Fruit fly (Drosophila melanogaster) whole organism, embryonic: ENCODE data around the gene MSAmiP.

Experiments used
- CG1024 ChIP-seq: fragments of 200-800 bp; sonication (Bioruptor generic); IDR thresholded peaks from 2 replicates; pipeline ENCODE4 v1.3.6; 2022; ENCODE audit warnings: missing biosample characterization, missing genetic modification characterization
- CG10543 ChIP-seq: fragments of 200-800 bp; sonication (Bioruptor generic); optimal IDR thresholded peaks from 3 replicates; lab custom pipeline; 2017; ENCODE audit warnings: missing biosample characterization, mild to moderate bottlenecking, missing genetic modification characterization, moderate library complexity
- CG11093 ChIP-seq: fragments of 200-800 bp; sonication (Bioruptor generic); IDR thresholded peaks from 3 replicates; pipeline ENCODE4 v1.3.6; 2022; ENCODE audit warnings: missing biosample characterization, missing genetic modification characterization
- CG11247 ChIP-seq: fragments of 200-800 bp; sonication (Bioruptor generic); IDR thresholded peaks from 2 replicates; pipeline ENCODE4 v1.3.6; 2022; ENCODE audit warnings: missing biosample characterization, missing genetic modification characterization
- CG3065 ChIP-seq: fragments of 200-800 bp; sonication (Bioruptor generic); optimal IDR thresholded peaks from 2 replicates; lab custom pipeline; 2016; ENCODE audit warnings: missing biosample characterization, missing genetic modification characterization
- CG32532 ChIP-seq: fragments of 200-800 bp; sonication (Bioruptor generic); IDR thresholded peaks from 2 replicates; pipeline ENCODE4 v1.3.6; 2022; ENCODE audit warnings: missing biosample characterization, missing genetic modification characterization
- CG32767 ChIP-seq: fragments of 200-800 bp; sonication (Bioruptor generic); IDR thresholded peaks from 2 replicates; pipeline ENCODE4 v1.3.6; 2022; ENCODE audit warnings: missing biosample characterization, missing genetic modification characterization
- CG3281 ChIP-seq: fragments of 200-800 bp; sonication (Bioruptor generic); optimal IDR thresholded peaks from 3 replicates; lab custom pipeline; 2017; ENCODE audit warnings: missing biosample characterization, mild to moderate bottlenecking, missing genetic modification characterization
- CG34224 ChIP-seq: fragments of 200-800 bp; sonication (Bioruptor generic); IDR thresholded peaks from 3 replicates; pipeline ENCODE4 v1.3.6; 2022; ENCODE audit warnings: missing biosample characterization, missing genetic modification characterization; ENCODE audit not compliant: partially characterized antibody
- CG42726 ChIP-seq: fragments of 200-800 bp; sonication (Bioruptor generic); IDR thresholded peaks from 2 replicates; pipeline ENCODE4 v1.3.6; 2022; ENCODE audit warnings: missing biosample characterization, missing genetic modification characterization; ENCODE audit not compliant: partially characterized antibody
- CG4360 ChIP-seq: fragments of 200-800 bp; sonication (Bioruptor generic); IDR thresholded peaks from 2 replicates; pipeline ENCODE4 v1.3.6; 2022; ENCODE audit warnings: missing biosample characterization, missing genetic modification characterization
- CG5180 ChIP-seq: fragments of 200-800 bp; sonication (Bioruptor generic); optimal IDR thresholded peaks from 3 replicates; lab custom pipeline; 2017; ENCODE audit warnings: missing biosample characterization, missing genetic modification characterization, mild to moderate bottlenecking, moderate library complexity, missing genetic modification reagents
- CG8478 ChIP-seq: fragments of >200 bp; optimal IDR thresholded peaks from 2 replicates; lab custom pipeline; 2018
- Deaf1 ChIP-seq: fragments of 200-800 bp; optimal IDR thresholded peaks from 3 replicates; lab custom pipeline; 2019; ENCODE audit warnings: missing biosample characterization, mild to moderate bottlenecking, missing genetic modification characterization, moderate library complexity
- Dip2 ChIP-seq: fragments of 200-800 bp; sonication (Bioruptor generic); IDR thresholded peaks from 2 replicates; pipeline ENCODE4 v1.3.6; 2022; ENCODE audit warnings: missing biosample characterization, missing genetic modification characterization
- Dll ChIP-seq: fragments of 200-800 bp; sonication (Bioruptor generic); IDR thresholded peaks from 4 replicates; pipeline ENCODE4 v1.3.6; 2022; ENCODE audit warnings: missing biosample characterization, missing genetic modification characterization; ENCODE audit not compliant: partially characterized antibody
- E2f2 ChIP-seq: fragments of 200-800 bp; sonication (Bioruptor generic); IDR thresholded peaks from 2 replicates; pipeline ENCODE4 v1.3.6; 2022; ENCODE audit warnings: missing biosample characterization, missing genetic modification characterization
- Ets97D ChIP-seq: fragments of 200-800 bp; sonication (Bioruptor generic); optimal IDR thresholded peaks from 3 replicates; lab custom pipeline; 2016; ENCODE audit warnings: missing biosample characterization, missing genetic modification characterization
- Jarid2 ChIP-seq: fragments of 200-800 bp; sonication (Bioruptor generic); optimal IDR thresholded peaks from 3 replicates; lab custom pipeline; 2017; ENCODE audit warnings: mild to moderate bottlenecking, missing biosample characterization, missing genetic modification reagents, missing genetic modification characterization
- MTF-1 ChIP-seq: fragments of 200-800 bp; sonication (Bioruptor generic); optimal IDR thresholded peaks from 2 replicates; lab custom pipeline; 2018; ENCODE audit warnings: missing biosample characterization, mild to moderate bottlenecking, missing genetic modification characterization, borderline replicate concordance
- NK7.1 ChIP-seq: fragments of 200-800 bp; sonication (Bioruptor generic); optimal IDR thresholded peaks from 3 replicates; lab custom pipeline; 2016; ENCODE audit warnings: missing biosample characterization, missing genetic modification characterization
- Nf-YA ChIP-seq: fragments of 200-800 bp; sonication (Bioruptor generic); IDR thresholded peaks from 2 replicates; pipeline ENCODE4 v1.3.6; 2022; ENCODE audit warnings: missing biosample characterization, missing genetic modification characterization
- Nf-YB ChIP-seq: fragments of 200-800 bp; sonication (Bioruptor generic); optimal IDR thresholded peaks from 3 replicates; lab custom pipeline; 2019; ENCODE audit warnings: missing biosample characterization, mild to moderate bottlenecking, missing genetic modification characterization, moderate library complexity
- Pdp1 ChIP-seq, 2 experiments: fragments of 200-800 bp; sonication (Bioruptor generic); optimal IDR thresholded peaks; 3 replicates each; lab custom pipeline; 2016; ENCODE audit warnings: missing biosample characterization in 2 of 2, missing genetic modification characterization in 2 of 2, mild to moderate bottlenecking in 1 of 2, moderate library complexity in 1 of 2
- Scr ChIP-seq: fragments of 200-800 bp; sonication (Bioruptor generic); IDR thresholded peaks from 2 replicates; pipeline ENCODE4 v1.3.6; 2022; ENCODE audit warnings: missing biosample characterization, missing genetic modification characterization; ENCODE audit not compliant: partially characterized antibody
- Sox100B ChIP-seq: fragments of 200-800 bp; sonication (Bioruptor generic); optimal IDR thresholded peaks from 3 replicates; lab custom pipeline; 2018; ENCODE audit warnings: missing biosample characterization, mild to moderate bottlenecking, missing genetic modification characterization
- Trl ChIP-seq, 3 experiments: fragments of >200 bp in 2 of 3; fragments of 200-800 bp in 1 of 3; sonication (Bioruptor generic) in 1 of 3; optimal IDR thresholded peaks; 2 replicates in 1 of 3; 3 replicates in 2 of 3; lab custom pipeline; 2016 to 2017; ENCODE audit warnings: missing biosample characterization in 1 of 3, missing genetic modification characterization in 1 of 3
- ash1 ChIP-seq: fragments of 200-800 bp; sonication (Bioruptor generic); optimal IDR thresholded peaks from 2 replicates; lab custom pipeline; 2018; ENCODE audit warnings: missing biosample characterization, mild to moderate bottlenecking, missing genetic modification characterization
- bbx ChIP-seq: fragments of 200-800 bp; sonication (Bioruptor generic); IDR thresholded peaks from 2 replicates; pipeline ENCODE4 v1.3.6; 2022; ENCODE audit warnings: missing biosample characterization, missing genetic modification characterization; ENCODE audit not compliant: partially characterized antibody
- cg ChIP-seq: fragments of 200-800 bp; sonication (Bioruptor generic); optimal IDR thresholded peaks from 3 replicates; lab custom pipeline; 2019; ENCODE audit warnings: missing biosample characterization, mild to moderate bottlenecking, missing genetic modification characterization, moderate library complexity
- chm ChIP-seq: fragments of 200-800 bp; sonication (Bioruptor generic); IDR thresholded peaks from 2 replicates; pipeline ENCODE4 v1.3.6; 2022; ENCODE audit warnings: missing biosample characterization, missing genetic modification characterization
- ewg ChIP-seq: fragments of 200-800 bp; sonication (Bioruptor generic); optimal IDR thresholded peaks from 3 replicates; lab custom pipeline; 2017; ENCODE audit warnings: mild to moderate bottlenecking, missing biosample characterization, missing genetic modification reagents, missing genetic modification characterization
- insv ChIP-seq, 2 experiments: fragments of 200-800 bp; sonication (Bioruptor generic); optimal IDR thresholded peaks; 3 replicates each; lab custom pipeline; 2016 to 2018; ENCODE audit warnings: missing biosample characterization in 2 of 2, missing genetic modification characterization in 2 of 2
- kni ChIP-seq: fragments of 200-800 bp; sonication (Bioruptor generic); optimal IDR thresholded peaks from 3 replicates; lab custom pipeline; 2017; ENCODE audit warnings: mild to moderate bottlenecking, missing biosample characterization, missing genetic modification reagents, missing genetic modification characterization
- lbe ChIP-seq: fragments of 200-800 bp; sonication (Bioruptor generic); optimal IDR thresholded peaks from 2 replicates; lab custom pipeline; 2016; ENCODE audit warnings: missing biosample characterization, mild to moderate bottlenecking, missing genetic modification characterization
- lmd ChIP-seq: fragments of 200-800 bp; sonication (Bioruptor generic); IDR thresholded peaks from 2 replicates; pipeline ENCODE4 v1.3.6; 2022; ENCODE audit warnings: missing biosample characterization, missing genetic modification characterization
- nerfin-2 ChIP-seq: fragments of 200-800 bp; sonication (Bioruptor generic); IDR thresholded peaks from 2 replicates; pipeline ENCODE4 v1.3.6; 2022; ENCODE audit warnings: missing biosample characterization, missing genetic modification characterization; ENCODE audit not compliant: partially characterized antibody
- onecut ChIP-seq: fragments of 200-800 bp; sonication (Bioruptor generic); IDR thresholded peaks from 2 replicates; pipeline ENCODE4 v1.3.6; 2022; ENCODE audit warnings: missing biosample characterization, missing genetic modification characterization
- otp ChIP-seq: fragments of 200-800 bp; sonication (Bioruptor generic); IDR thresholded peaks from 3 replicates; pipeline ENCODE4, ENCODE4 v1.3.6; 2022; ENCODE audit warnings: missing biosample characterization, missing genetic modification characterization
- prd ChIP-seq, 3 experiments: fragments of >200 bp in 2 of 3; fragments of 200-800 bp in 1 of 3; sonication (Bioruptor generic) in 1 of 3; optimal IDR thresholded peaks in 2 of 3; IDR thresholded peaks in 1 of 3; 2 replicates in 2 of 3; 3 replicates in 1 of 3; pipeline versions ENCODE4 v1.3.6 to Lab custom; 2017 to 2022; ENCODE audit warnings: missing biosample characterization in 1 of 3, missing genetic modification characterization in 1 of 3
- sna ChIP-seq: fragments of 200-800 bp; sonication (Bioruptor generic); IDR thresholded peaks from 2 replicates; pipeline ENCODE4 v1.3.6; 2022; ENCODE audit warnings: missing biosample characterization, missing genetic modification characterization; ENCODE audit not compliant: partially characterized antibody
- twi ChIP-seq: fragments of 200-800 bp; optimal IDR thresholded peaks from 2 replicates; lab custom pipeline; 2019; ENCODE audit warnings: missing biosample characterization, mild to moderate bottlenecking, missing genetic modification characterization, moderate library complexity
- wdn ChIP-seq: fragments of 200-800 bp; sonication (Bioruptor generic); IDR thresholded peaks from 2 replicates; pipeline ENCODE4 v1.3.6; 2022; ENCODE audit warnings: missing biosample characterization, missing genetic modification characterization
- z ChIP-seq: fragments of 200-800 bp; sonication (Bioruptor generic); IDR thresholded peaks from 3 replicates; pipeline ENCODE4 v1.3.6; 2022; ENCODE audit warnings: missing biosample characterization, missing genetic modification characterization
- zen2 ChIP-seq: fragments of 200-800 bp; sonication (Bioruptor generic); IDR thresholded peaks from 3 replicates; pipeline ENCODE4 v1.3.6; 2022; ENCODE audit warnings: missing biosample characterization, missing genetic modification characterization; ENCODE audit not compliant: partially characterized antibody

MSAmiP gene

DNA sequence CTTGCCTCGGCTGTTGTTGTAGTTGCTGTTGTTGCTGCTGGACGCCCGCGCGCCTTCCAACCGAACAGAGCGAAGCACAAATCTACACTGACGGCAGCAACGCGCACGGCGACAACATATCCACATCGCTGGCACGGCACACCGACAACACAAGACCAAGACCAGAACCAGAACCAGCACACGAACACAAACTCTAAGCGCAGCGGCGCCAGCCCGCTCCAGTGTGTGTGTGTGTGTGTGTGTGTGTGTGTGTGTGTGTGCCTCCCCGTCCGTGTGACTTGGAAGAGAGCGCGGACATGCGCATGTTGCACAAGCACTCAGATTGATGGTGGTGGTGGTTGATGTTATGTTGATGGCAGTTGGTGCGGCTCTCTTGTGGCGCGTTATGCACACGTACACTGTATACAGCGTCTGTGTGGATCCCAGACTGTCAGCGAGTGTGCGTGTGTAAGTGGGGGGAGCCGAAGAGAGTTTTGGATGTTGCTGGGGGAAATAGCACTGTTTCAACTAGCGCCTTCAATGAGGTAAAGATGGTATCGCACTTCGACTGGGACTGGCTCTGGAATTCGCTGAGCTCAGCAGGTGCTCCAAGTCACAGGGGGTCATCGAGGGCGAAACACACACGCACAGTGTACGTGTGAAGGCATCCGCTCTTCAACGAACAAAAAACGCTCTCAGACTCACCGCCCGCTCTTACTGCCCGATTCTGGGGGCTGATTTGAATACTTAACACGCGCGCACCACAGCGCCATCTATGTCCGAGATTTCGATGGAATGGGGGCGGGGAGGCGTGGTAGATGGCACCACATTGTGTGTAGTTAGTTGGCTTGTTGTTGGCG lies 38.3 kb upstream of the MSAmiP start (continued):
- TF ChIP-seq CG11093 (GFP tag; lab: Robert Waterston, UW) (0 out of 3 replicates have a peak, but pooled peaks have one; percentile 23), ewg (GFP tag; lab: Kevin White, UChicago) (peak; percentile 93), CG34224 (peak; percentile 39; the same call in 1 of the 3 replicates), insv (GFP tag; optimal IDR thresholded peaks at IDR 0.05; lab: Kevin White, UChicago) (peak in 1 of 2 experiments; percentile 77), Dll (GFP tag; lab: Robert Waterston, UW) (0 out of 4 replicates have a peak, but pooled peaks have one; percentile 40), onecut (GFP tag; lab: Robert Waterston, UW) (peak; percentile 69), CG1024 (no peak), otp (GFP tag; lab: Robert Waterston, UW) (peak; percentile 10; the same call in 1 of the 3 replicates), ash1 (peak; percentile 28), zen2 (peak; percentile 48; the same call in 1 of the 3 replicates), twi (tag; lab: Kevin White, UChicago) (peak; percentile 0), Ets97D (GFP tag; lab: Kevin White, UChicago) (no peak), CG11247 (GFP tag; lab: Robert Waterston, UW) (0 out of 2 replicates have a peak, but pooled peaks have one; percentile 33), CG42726 (0 out of 2 replicates have a peak, but pooled peaks have one; percentile 36), CG3281 (no peak), CG32767 (peak; percentile 43; the same call in 1 of the 2 replicates), E2f2 (GFP tag; lab: Robert Waterston, UW) (peak; percentile 13; the same call in 1 of the 2 replicates), MTF-1 (GFP tag; lab: Kevin White, UChicago) (no peak), nerfin-2 (0 out of 2 replicates have a peak, but pooled peaks have one; percentile 15), cg (GFP tag; lab: Kevin White, UChicago) (peak; percentile 99), Dip2 (peak; percentile 88), Jarid2 (GFP tag; lab: Kevin White, UChicago) (peak; percentile 82), CG32532 (peak; percentile 6; the same call in 1 of the 2 replicates), lmd (GFP tag; lab: Robert Waterston, UW) (peak; percentile 17; the same call in 1 of the 2 replicates), CG3065 (GFP tag; lab: Kevin White, UChicago) (peak; percentile 90), bbx (peak; percentile 24), Sox100B (GFP tag; lab: Kevin White, UChicago) (no peak), Trl (optimal IDR thresholded peaks at IDR 0.05; lab: Kevin White, UChicago) (peak; percentile 86 to 93), Trl (GFP tag; optimal IDR thresholded peaks at IDR 0.05; lab: Kevin White, UChicago) (peak; percentile 3), CG10543 (GFP tag; lab: Kevin White, UChicago) (peak; percentile 50), Nf-YB (GFP tag; lab: Kevin White, UChicago) (peak; percentile 76), Nf-YA (GFP tag; lab: Robert Waterston, UW) (0 out of 2 replicates have a peak, but pooled peaks have one; percentile 30), Pdp1 (GFP tag; optimal IDR thresholded peaks at IDR 0.05; lab: Kevin White, UChicago) (peak in 1 of 2 experiments; percentile 67), CG5180 (GFP tag; lab: Kevin White, UChicago) (peak; percentile 84), z (GFP tag; lab: Robert Waterston, UW) (peak; percentile 39; the same call in 1 of the 3 replicates), NK7.1 (no peak), sna (GFP tag; lab: Robert Waterston, UW) (peak; percentile 63), CG4360 (peak; percentile 93), Scr (peak; percentile 22; the same call in 1 of the 2 replicates), Deaf1 (tag; lab: Kevin White, UChicago) (peak; percentile 62), prd (optimal IDR thresholded peaks at IDR 0.05; lab: Kevin White, UChicago) (no peak), prd (GFP tag; IDR thresholded peaks at IDR 0.05; lab: Robert Waterston, UW) (0 out of 3 replicates have a peak, but pooled peaks have one; percentile 9), kni (GFP tag; lab: Kevin White, UChicago) (peak; percentile 70), chm (peak; percentile 50), CG8478 (peak; percentile 99), lbe (GFP tag; lab: Kevin White, UChicago) (no peak), wdn (GFP tag; lab: Robert Waterston, UW) (no peak)
